Fruit fly (Drosophila melanogaster): ENCODE measurements around the gene Npc2c.

Gene Npc2c

dm6 chr3R:10108289-10108928 lies 48.4 kb downstream of the Npc2c start:
- no peak for TF ChIP-seq dysf (GFP tag; IDR thresholded peaks at IDR 0.05)
- TF ChIP-seq CG9817 (tag; optimal IDR thresholded peaks at IDR 0.05) = no peak
- no peak for TF ChIP-seq aop (GFP tag; IDR thresholded peaks at IDR 0.05)
- TF ChIP-seq gce (GFP tag; IDR thresholded peaks at IDR 0.05) = no peak
- TF ChIP-seq Dbx (GFP tag; IDR thresholded peaks at IDR 0.05) = no peak
- no peak for TF ChIP-seq schlank (tag; optimal IDR thresholded peaks at IDR 0.05)
- TF ChIP-seq CG11456 (GFP tag; IDR thresholded peaks at IDR 0.05) = no peak
- TF ChIP-seq CG2116 (GFP tag; optimal IDR thresholded peaks at IDR 0.05) = peak; percentile 3
- TF ChIP-seq Nf-YC (tag; optimal IDR thresholded peaks at IDR 0.05) = no peak
- TF ChIP-seq Nf-YB (GFP tag; optimal IDR thresholded peaks at IDR 0.05) = peak; percentile 56
- no peak for TF ChIP-seq unc-4 (GFP tag; IDR thresholded peaks at IDR 0.05; ENCODE audit: partially characterized antibody)
- no peak for TF ChIP-seq Ssrp (tag; optimal IDR thresholded peaks at IDR 0.05)
- no peak for TF ChIP-seq Taf1 (GFP tag; IDR thresholded peaks at IDR 0.05)
- no peak for TF ChIP-seq CG12744 (GFP tag; optimal IDR thresholded peaks at IDR 0.05)
- TF ChIP-seq sqz (GFP tag; optimal IDR thresholded peaks at IDR 0.05) = no peak
- no peak for TF ChIP-seq ATbp (GFP tag; optimal IDR thresholded peaks at IDR 0.05)
- TF ChIP-seq CG4730 (GFP tag; IDR thresholded peaks at IDR 0.05) = no peak
- no peak for TF ChIP-seq CG10979 (tag; optimal IDR thresholded peaks at IDR 0.05)
- TF ChIP-seq Fer2 (tag; optimal IDR thresholded peaks at IDR 0.05) = no peak
- TF ChIP-seq Sry-β (GFP tag; optimal IDR thresholded peaks at IDR 0.05) = no peak
- TF ChIP-seq repo (GFP tag; optimal IDR thresholded peaks at IDR 0.05) = no peak
- TF ChIP-seq CG17385 (GFP tag; optimal IDR thresholded peaks at IDR 0.05) = peak; percentile 37
- TF ChIP-seq CG16863 (GFP tag; optimal IDR thresholded peaks at IDR 0.05) = no peak
- TF ChIP-seq bbx (GFP tag; IDR thresholded peaks at IDR 0.05; ENCODE audit: partially characterized antibody) = peak; percentile 46; the same call in 1 of the 2 replicates
- TF ChIP-seq CG6254 (GFP tag; optimal IDR thresholded peaks at IDR 0.05) = no peak
- no peak for TF ChIP-seq lmd (GFP tag; IDR thresholded peaks at IDR 0.05)
- TF ChIP-seq CG7357 (GFP tag; IDR thresholded peaks at IDR 0.05) = no peak
- TF ChIP-seq Adf1 (GFP tag; IDR thresholded peaks at IDR 0.05) = peak; percentile 97
- TF ChIP-seq cas (GFP tag; IDR thresholded peaks at IDR 0.05) = no peak
- TF ChIP-seq HLH54F (GFP tag; optimal IDR thresholded peaks at IDR 0.05) = no peak
- TF ChIP-seq CG3847 (GFP tag; IDR thresholded peaks at IDR 0.05) = no peak
- no peak for TF ChIP-seq pita (GFP tag; optimal IDR thresholded peaks at IDR 0.05)
- TF ChIP-seq Max (GFP tag; optimal IDR thresholded peaks at IDR 0.05) = no peak
- TF ChIP-seq Dll (GFP tag; IDR thresholded peaks at IDR 0.05; ENCODE audit: partially characterized antibody) = no peak
- TF ChIP-seq lab (GFP tag; optimal IDR thresholded peaks at IDR 0.05) = no peak
- TF ChIP-seq corto (GFP tag; optimal IDR thresholded peaks at IDR 0.05) = no peak
- no peak for TF ChIP-seq ci (GFP tag; IDR thresholded peaks at IDR 0.05)
- TF ChIP-seq nerfin-2 (GFP tag; IDR thresholded peaks at IDR 0.05; ENCODE audit: partially characterized antibody) = 0 out of 2 replicates have a peak, but pooled peaks have one; percentile 27
- TF ChIP-seq CG9727 (GFP tag; optimal IDR thresholded peaks at IDR 0.05) = no peak
- no peak for TF ChIP-seq CkIIα-i1 (GFP tag; IDR thresholded peaks at IDR 0.05)
- TF ChIP-seq CG7839 (tag; optimal IDR thresholded peaks at IDR 0.05) = no peak
- TF ChIP-seq hbn (GFP tag; IDR thresholded peaks at IDR 0.05; ENCODE audit: partially characterized antibody) = no peak
- TF ChIP-seq CG34422 (GFP tag; IDR thresholded peaks at IDR 0.05) = no peak
- peak; percentile 91 for TF ChIP-seq cg (GFP tag; optimal IDR thresholded peaks at IDR 0.05)
- TF ChIP-seq CG9215 (GFP tag; IDR thresholded peaks at IDR 0.05) = no peak
- TF ChIP-seq nerfin-1 (tag; optimal IDR thresholded peaks at IDR 0.05) = no peak
- no peak for TF ChIP-seq vfl (GFP tag; optimal IDR thresholded peaks at IDR 0.05)
- TF ChIP-seq CG8944 (GFP tag; optimal IDR thresholded peaks at IDR 0.05) = no peak
- no peak for TF ChIP-seq CG43689 (GFP tag; IDR thresholded peaks at IDR 0.05)
- TF ChIP-seq bowl (GFP tag; IDR thresholded peaks at IDR 0.05) = no peak
- no peak for TF ChIP-seq ken (GFP tag; IDR thresholded peaks at IDR 0.05)

All from whole organism, embryonic.